Fruit fly (Drosophila melanogaster) whole organism, embryonic: ENCODE results near the gene Vps53.
A peak's percentile ranks its signal among the peaks of the same experiment; 100 is the strongest.

Experiments
- Awh ChIP-seq: fragments of 200-800 bp; sonication (Bioruptor generic); IDR thresholded peaks from 2 replicates; pipeline ENCODE4, ENCODE4 v1.3.6; 2022; ENCODE audit warnings: missing biosample characterization, missing genetic modification characterization
- CG11398 ChIP-seq: fragments of 200-800 bp; sonication (Bioruptor generic); optimal IDR thresholded peaks from 2 replicates; lab custom pipeline; 2016; ENCODE audit warnings: missing biosample characterization, missing genetic modification characterization
- CG11504 ChIP-seq: fragments of 200-800 bp; sonication (Bioruptor generic); optimal IDR thresholded peaks from 3 replicates; lab custom pipeline; 2019; ENCODE audit warnings: missing biosample characterization, mild to moderate bottlenecking, missing genetic modification characterization, moderate library complexity
- CG13287 ChIP-seq: fragments of 200-800 bp; sonication (Bioruptor generic); IDR thresholded peaks from 2 replicates; pipeline ENCODE4 v1.3.6; 2022; ENCODE audit warnings: missing biosample characterization, missing genetic modification characterization; ENCODE audit not compliant: partially characterized antibody
- CG14441 ChIP-seq: fragments of 200-800 bp; sonication (Bioruptor generic); IDR thresholded peaks from 2 replicates; pipeline ENCODE4 v1.3.6; 2022; ENCODE audit warnings: missing biosample characterization, missing genetic modification characterization
- CG14667 ChIP-seq: fragments of 200-800 bp; sonication (Bioruptor generic); IDR thresholded peaks from 2 replicates; pipeline ENCODE4 v1.3.6; 2022; ENCODE audit warnings: missing biosample characterization, missing genetic modification characterization
- CG2129 ChIP-seq: fragments of 200-800 bp; sonication (Bioruptor generic); IDR thresholded peaks from 2 replicates; pipeline ENCODE4 v1.3.6; 2022; ENCODE audit warnings: missing biosample characterization, missing genetic modification characterization; ENCODE audit not compliant: partially characterized antibody
- CG2678 ChIP-seq: fragments of 200-800 bp; sonication (Bioruptor generic); optimal IDR thresholded peaks from 3 replicates; lab custom pipeline; 2019; ENCODE audit warnings: missing biosample characterization, mild to moderate bottlenecking, missing genetic modification characterization, moderate library complexity
- CG2875 ChIP-seq: fragments of 200-800 bp; sonication (Bioruptor generic); optimal IDR thresholded peaks from 2 replicates; lab custom pipeline; 2017; ENCODE audit warnings: missing biosample characterization, mild to moderate bottlenecking, missing genetic modification characterization, missing genetic modification reagents
- CG3847 ChIP-seq: fragments of 200-800 bp; sonication (Bioruptor generic); IDR thresholded peaks from 2 replicates; pipeline ENCODE4 v1.3.6; 2022; ENCODE audit warnings: missing biosample characterization, missing genetic modification characterization
- CG43689 ChIP-seq: fragments of 200-800 bp; sonication (Bioruptor generic); IDR thresholded peaks from 2 replicates; pipeline ENCODE4 v1.3.6; 2022; ENCODE audit warnings: missing biosample characterization, missing genetic modification characterization
- CG4854 ChIP-seq: fragments of 200-800 bp; sonication (Bioruptor generic); optimal IDR thresholded peaks from 2 replicates; lab custom pipeline; 2016; ENCODE audit warnings: missing biosample characterization, missing genetic modification characterization, inconsistent platforms
- CG5180 ChIP-seq: fragments of 200-800 bp; sonication (Bioruptor generic); optimal IDR thresholded peaks from 3 replicates; lab custom pipeline; 2017; ENCODE audit warnings: missing biosample characterization, missing genetic modification characterization, mild to moderate bottlenecking, moderate library complexity, missing genetic modification reagents
- CG8089 ChIP-seq: fragments of 200-800 bp; sonication (Bioruptor generic); optimal IDR thresholded peaks from 3 replicates; lab custom pipeline; 2016; ENCODE audit warnings: missing biosample characterization, missing genetic modification characterization
- CG9932 ChIP-seq: fragments of 200-800 bp; sonication (Bioruptor generic); IDR thresholded peaks from 2 replicates; pipeline ENCODE4 v1.3.6; 2022; ENCODE audit warnings: missing biosample characterization, missing genetic modification characterization
- D19B ChIP-seq: fragments of 200-800 bp; sonication (Bioruptor generic); optimal IDR thresholded peaks from 2 replicates; lab custom pipeline; 2017; ENCODE audit warnings: missing biosample characterization, mild to moderate bottlenecking, missing genetic modification characterization
- Elba2 ChIP-seq: fragments of 200-800 bp; sonication (Bioruptor generic); optimal IDR thresholded peaks from 3 replicates; lab custom pipeline; 2016; ENCODE audit warnings: missing biosample characterization, missing genetic modification characterization
- Gug ChIP-seq: fragments of 200-800 bp; sonication (Bioruptor generic); IDR thresholded peaks from 4 replicates; pipeline ENCODE4 v1.3.6; 2022; ENCODE audit warnings: missing biosample characterization, missing genetic modification characterization
- Hmx ChIP-seq: fragments of 200-800 bp; sonication (Bioruptor generic); optimal IDR thresholded peaks from 2 replicates; lab custom pipeline; 2016; ENCODE audit warnings: missing biosample characterization, missing genetic modification characterization
- Hsf ChIP-seq: fragments of 200-800 bp; sonication (Bioruptor generic); optimal IDR thresholded peaks from 3 replicates; lab custom pipeline; 2016; ENCODE audit warnings: missing biosample characterization, missing genetic modification characterization
- Jarid2 ChIP-seq: fragments of 200-800 bp; sonication (Bioruptor generic); optimal IDR thresholded peaks from 3 replicates; lab custom pipeline; 2017; ENCODE audit warnings: mild to moderate bottlenecking, missing biosample characterization, missing genetic modification reagents, missing genetic modification characterization
- Lpt ChIP-seq: fragments of >200 bp; optimal IDR thresholded peaks from 2 replicates; lab custom pipeline; 2018; ENCODE audit warnings: missing biosample characterization, missing genetic modification characterization
- MBD-R2 ChIP-seq: fragments of 200-800 bp; sonication (Bioruptor generic); IDR thresholded peaks from 2 replicates; pipeline ENCODE4 v1.3.6; 2022; ENCODE audit warnings: missing biosample characterization, missing genetic modification characterization
- Myb ChIP-seq: fragments of 200-800 bp; sonication (Bioruptor generic); optimal IDR thresholded peaks from 2 replicates; lab custom pipeline; 2016; ENCODE audit warnings: missing biosample characterization, missing genetic modification characterization
- NK7.1 ChIP-seq: fragments of 200-800 bp; sonication (Bioruptor generic); optimal IDR thresholded peaks from 3 replicates; lab custom pipeline; 2016; ENCODE audit warnings: missing biosample characterization, missing genetic modification characterization
- Ravus ChIP-seq: fragments of 200-800 bp; sonication (Bioruptor generic); IDR thresholded peaks from 2 replicates; pipeline ENCODE4 v1.3.6; 2022; ENCODE audit warnings: missing biosample characterization, missing genetic modification characterization
- ash1 ChIP-seq: fragments of 200-800 bp; sonication (Bioruptor generic); optimal IDR thresholded peaks from 2 replicates; lab custom pipeline; 2018; ENCODE audit warnings: missing biosample characterization, mild to moderate bottlenecking, missing genetic modification characterization
- bsh ChIP-seq, 2 experiments: fragments of 200-800 bp; sonication (Bioruptor generic); optimal IDR thresholded peaks; 2 replicates each; lab custom pipeline; 2017 to 2018; ENCODE audit warnings: mild to moderate bottlenecking in 2 of 2, missing biosample characterization in 2 of 2, missing genetic modification characterization in 2 of 2, moderate library complexity in 1 of 2
- cas ChIP-seq: fragments of 200-800 bp; sonication (Bioruptor generic); IDR thresholded peaks from 2 replicates; pipeline ENCODE4 v1.3.6; 2022; ENCODE audit warnings: missing biosample characterization, missing genetic modification characterization
- disco-r ChIP-seq: fragments of 200-800 bp; sonication (Bioruptor generic); optimal IDR thresholded peaks from 2 replicates; lab custom pipeline; 2016; ENCODE audit warnings: missing biosample characterization, missing genetic modification characterization
- dmrt11E ChIP-seq: fragments of 200-800 bp; sonication (Bioruptor generic); optimal IDR thresholded peaks from 3 replicates; lab custom pipeline; 2018; ENCODE audit warnings: missing biosample characterization, mild to moderate bottlenecking, missing genetic modification characterization, moderate library complexity
- en ChIP-seq: fragments of 200-800 bp; sonication (Bioruptor generic); optimal IDR thresholded peaks from 2 replicates; lab custom pipeline; 2016; ENCODE audit warnings: missing biosample characterization, missing genetic modification characterization
- fd64A ChIP-seq: fragments of 200-800 bp; sonication (Bioruptor generic); optimal IDR thresholded peaks from 3 replicates; lab custom pipeline; 2018; ENCODE audit warnings: missing biosample characterization, mild to moderate bottlenecking, missing genetic modification characterization
- knrl ChIP-seq: fragments of 200-800 bp; sonication (Bioruptor generic); IDR thresholded peaks from 3 replicates; pipeline ENCODE4 v1.3.6; 2022; ENCODE audit warnings: missing biosample characterization, missing genetic modification characterization; ENCODE audit not compliant: partially characterized antibody
- lilli ChIP-seq: fragments of 200-800 bp; sonication (Bioruptor generic); optimal IDR thresholded peaks from 3 replicates; lab custom pipeline; 2016; ENCODE audit warnings: missing biosample characterization, missing genetic modification characterization
- nau ChIP-seq: fragments of 200-800 bp; sonication (Bioruptor generic); optimal IDR thresholded peaks from 3 replicates; lab custom pipeline; 2017; ENCODE audit warnings: missing biosample characterization, mild to moderate bottlenecking, missing genetic modification characterization, missing genetic modification reagents
- nerfin-2 ChIP-seq: fragments of 200-800 bp; sonication (Bioruptor generic); IDR thresholded peaks from 2 replicates; pipeline ENCODE4 v1.3.6; 2022; ENCODE audit warnings: missing biosample characterization, missing genetic modification characterization; ENCODE audit not compliant: partially characterized antibody
- pb ChIP-seq: fragments of 200-800 bp; sonication (Bioruptor generic); optimal IDR thresholded peaks from 3 replicates; lab custom pipeline; 2016; ENCODE audit warnings: missing biosample characterization, missing genetic modification characterization
- pfk ChIP-seq: fragments of 200-800 bp; sonication (Bioruptor generic); optimal IDR thresholded peaks from 2 replicates; lab custom pipeline; 2018; ENCODE audit warnings: missing biosample characterization, mild to moderate bottlenecking, missing genetic modification characterization, moderate library complexity
- phol ChIP-seq: fragments of 200-800 bp; sonication (Bioruptor generic); optimal IDR thresholded peaks from 3 replicates; lab custom pipeline; 2018; ENCODE audit warnings: missing biosample characterization, mild to moderate bottlenecking, missing genetic modification characterization, moderate library complexity
- pita ChIP-seq: fragments of 200-800 bp; sonication (Bioruptor generic); optimal IDR thresholded peaks from 2 replicates; lab custom pipeline; 2017; ENCODE audit warnings: missing biosample characterization, mild to moderate bottlenecking, missing genetic modification characterization
- prd ChIP-seq, 3 experiments: fragments of >200 bp in 2 of 3; fragments of 200-800 bp in 1 of 3; sonication (Bioruptor generic) in 1 of 3; optimal IDR thresholded peaks in 2 of 3; IDR thresholded peaks in 1 of 3; 2 replicates in 2 of 3; 3 replicates in 1 of 3; pipeline versions ENCODE4 v1.3.6 to Lab custom; 2017 to 2022; ENCODE audit warnings: missing biosample characterization in 1 of 3, missing genetic modification characterization in 1 of 3
- ranshi ChIP-seq: fragments of 200-800 bp; sonication (Bioruptor generic); IDR thresholded peaks from 2 replicates; pipeline ENCODE4 v1.3.6; 2022; ENCODE audit warnings: missing biosample characterization, missing genetic modification characterization
- ro ChIP-seq: fragments of 200-800 bp; sonication (Bioruptor generic); IDR thresholded peaks from 2 replicates; pipeline ENCODE4 v1.3.6; 2022; ENCODE audit warnings: missing biosample characterization, missing genetic modification characterization
- slp2 ChIP-seq: fragments of 200-800 bp; sonication (Bioruptor generic); optimal IDR thresholded peaks from 2 replicates; lab custom pipeline; 2016; ENCODE audit warnings: missing biosample characterization, missing genetic modification characterization
- sob ChIP-seq: fragments of 200-800 bp; sonication (Bioruptor generic); IDR thresholded peaks from 2 replicates; pipeline ENCODE4 v1.3.6; 2022; ENCODE audit warnings: missing biosample characterization, missing genetic modification characterization
- tap ChIP-seq: fragments of 200-800 bp; optimal IDR thresholded peaks from 3 replicates; lab custom pipeline; 2019; ENCODE audit warnings: missing biosample characterization, mild to moderate bottlenecking, missing genetic modification characterization, moderate library complexity
- twi ChIP-seq: fragments of 200-800 bp; optimal IDR thresholded peaks from 2 replicates; lab custom pipeline; 2019; ENCODE audit warnings: missing biosample characterization, mild to moderate bottlenecking, missing genetic modification characterization, moderate library complexity
- wdn ChIP-seq: fragments of 200-800 bp; sonication (Bioruptor generic); IDR thresholded peaks from 2 replicates; pipeline ENCODE4 v1.3.6; 2022; ENCODE audit warnings: missing biosample characterization, missing genetic modification characterization
- wor ChIP-seq: fragments of 200-800 bp; sonication (Bioruptor generic); IDR thresholded peaks from 2 replicates; pipeline ENCODE4 v1.3.6; 2022; ENCODE audit warnings: missing biosample characterization, missing genetic modification characterization

The Vps53 gene

DNA sequence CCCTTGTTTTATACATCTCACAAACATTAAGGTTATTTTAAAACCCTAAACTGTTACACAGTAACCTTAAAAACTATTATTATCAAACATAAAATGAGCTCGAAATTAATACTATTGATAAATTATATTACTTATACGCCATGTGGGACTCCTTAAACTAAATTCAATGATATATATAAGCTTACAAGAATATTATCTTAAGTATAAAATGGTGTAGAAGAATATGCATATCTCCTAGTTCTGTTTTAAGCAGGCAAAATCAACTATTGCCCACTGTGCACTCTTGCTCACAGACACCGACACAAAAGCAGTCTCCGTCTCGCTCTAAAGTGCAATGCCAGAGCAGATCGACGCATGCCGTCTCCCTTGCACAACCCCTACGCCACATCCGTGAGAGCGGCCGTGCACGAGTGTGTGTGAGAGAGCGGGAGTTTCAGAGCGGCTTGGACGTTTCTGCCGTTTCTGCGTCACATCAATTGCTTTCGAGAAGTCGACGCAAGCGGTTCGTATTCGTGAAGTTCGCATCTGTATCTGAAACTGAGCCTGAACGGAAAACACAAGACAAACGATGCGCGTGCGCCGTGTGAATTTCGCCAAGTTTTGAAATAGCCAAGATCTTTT, 14.2 kb downstream of the Vps53 start:
- TF ChIP-seq sob (GFP tag; lab: Robert Waterston, UW) (no peak), slp2 (GFP tag; lab: Kevin White, UChicago) (no peak), Awh (GFP tag; lab: Robert Waterston, UW) (peak; percentile 33; the same call in 1 of the 2 replicates), CG2129 (GFP tag; lab: Robert Waterston, UW) (no peak), CG13287 (GFP tag; lab: Robert Waterston, UW) (peak; percentile 43; the same call in 1 of the 2 replicates), CG14667 (no peak), nerfin-2 (no peak), knrl (GFP tag; lab: Robert Waterston, UW) (peak; percentile 57; the same call in 2 of the 3 replicates), ranshi (no peak), Jarid2 (GFP tag; lab: Kevin White, UChicago) (peak; percentile 85), phol (tag; lab: Kevin White, UChicago) (peak; percentile 84), CG4854 (GFP tag; lab: Kevin White, UChicago) (no peak), Gug (no peak), CG8089 (GFP tag; lab: Kevin White, UChicago) (no peak), CG3847 (no peak), prd (optimal IDR thresholded peaks at IDR 0.05; lab: Kevin White, UChicago) (no peak), prd (GFP tag; IDR thresholded peaks at IDR 0.05; lab: Robert Waterston, UW) (peak; percentile 65; the same call in 2 of the 3 replicates), CG2875 (GFP tag; lab: Kevin White, UChicago) (peak; percentile 65), Elba2 (GFP tag; lab: Kevin White, UChicago) (peak; percentile 60), bsh (GFP tag; optimal IDR thresholded peaks at IDR 0.05; lab: Kevin White, UChicago) (peak; percentile 14 to 72), en (GFP tag; lab: Kevin White, UChicago) (no peak), Hmx (GFP tag; lab: Kevin White, UChicago) (no peak), MBD-R2 (GFP tag; lab: Robert Waterston, UW) (no peak), twi (tag; lab: Kevin White, UChicago) (peak; percentile 78), CG43689 (no peak), CG11398 (GFP tag; lab: Kevin White, UChicago) (no peak), Ravus (GFP tag; lab: Robert Waterston, UW) (no peak), dmrt11E (tag; lab: Kevin White, UChicago) (peak; percentile 93), pfk (GFP tag; lab: Kevin White, UChicago) (no peak), cas (GFP tag; lab: Robert Waterston, UW) (no peak), CG14441 (GFP tag; lab: Robert Waterston, UW) (peak; percentile 36; the same call in 1 of the 2 replicates), fd64A (GFP tag; lab: Kevin White, UChicago) (no peak), tap (peak; percentile 38), CG9932 (GFP tag; lab: Robert Waterston, UW) (no peak), ro (GFP tag; lab: Robert Waterston, UW) (no peak), lilli (GFP tag; lab: Kevin White, UChicago) (peak; percentile 25), wor (GFP tag; lab: Robert Waterston, UW) (no peak), Myb (GFP tag; lab: Kevin White, UChicago) (no peak), CG5180 (GFP tag; lab: Kevin White, UChicago) (peak; percentile 53), wdn (GFP tag; lab: Robert Waterston, UW) (no peak), NK7.1 (no peak), D19B (no peak), pita (GFP tag; lab: Kevin White, UChicago) (no peak), Lpt (no peak), disco-r (GFP tag; lab: Kevin White, UChicago) (no peak), ash1 (GFP tag; lab: Kevin White, UChicago) (peak; percentile 44), CG2678 (tag; lab: Kevin White, UChicago) (peak; percentile 76), Hsf (no peak), CG11504 (tag; lab: Kevin White, UChicago) (peak; percentile 78), nau (GFP tag; lab: Kevin White, UChicago) (peak; percentile 31), pb (GFP tag; lab: Kevin White, UChicago) (no peak)
